Fruit fly (Drosophila melanogaster): ENCODE results near the gene Ugt37E1.

The Ugt37E1 gene

DNA sequence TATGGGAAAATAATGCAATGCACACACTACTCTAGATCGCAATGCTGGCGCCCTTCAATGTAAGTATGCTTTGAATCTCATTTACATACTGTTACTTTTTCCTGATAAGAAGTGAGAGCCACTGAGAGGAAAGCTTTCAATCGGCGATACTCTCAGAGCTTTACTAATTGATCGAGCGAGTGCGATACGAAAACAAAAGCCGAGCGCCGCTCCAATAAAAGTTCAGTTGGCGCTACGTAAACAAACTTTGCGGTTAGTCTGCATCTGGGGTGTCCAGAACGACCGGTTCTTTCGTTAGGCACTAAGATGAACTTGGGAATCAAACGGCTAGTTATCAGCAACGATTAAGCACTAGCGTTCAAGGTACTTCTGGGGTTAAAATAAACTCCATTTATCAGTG, 5.0 kb upstream of the Ugt37E1 start, which contains the start of gene CG17928:
Gene CG17928 (plus strand): TSS at position 224 of the 400 bp plus-strand sequence.
- no peak for TF ChIP-seq EcR (GFP tag; optimal IDR thresholded peaks at IDR 0.05)
- TF ChIP-seq CG8301 (tag; optimal IDR thresholded peaks at IDR 0.05), result no peak
- peak; percentile 63; the same call in 2 of the 3 replicates for TF ChIP-seq CG4496 (GFP tag; IDR thresholded peaks at IDR 0.05)
- TF ChIP-seq CG9948 (tag; optimal IDR thresholded peaks at IDR 0.05), result no peak

- TF ChIP-seq EcR (GFP tag; optimal IDR thresholded peaks at IDR 0.05) (no peak), Pif1A (GFP tag; optimal IDR thresholded peaks at IDR 0.05) (no peak), CG13204 (GFP tag; optimal IDR thresholded peaks at IDR 0.05) (no peak), CG4496 (GFP tag; IDR thresholded peaks at IDR 0.05) (no peak), CG10348 (GFP tag; IDR thresholded peaks at IDR 0.05) (no peak), Ets98B (GFP tag; IDR thresholded peaks at IDR 0.05) (no peak), gl (tag; optimal IDR thresholded peaks at IDR 0.05) (no peak), rn (GFP tag; IDR thresholded peaks at IDR 0.05) (no peak), CG15710 (tag; optimal IDR thresholded peaks at IDR 0.05) (no peak), CG14655 (GFP tag; optimal IDR thresholded peaks at IDR 0.05) (no peak), Pif1B (GFP tag; optimal IDR thresholded peaks at IDR 0.05) (no peak)
Observed at dm6 chr2L:16793970-16794369, 2.4 kb upstream of the Ugt37E1 start, which contains the start of gene Ugt37C2. Gene Ugt37C2 (plus strand): TSS chr2L:16794211.

dm6 chr2L:16798705-16799104, 2.3 kb downstream of the Ugt37E1 start, which contains the start of gene Ugt37D1:
Gene Ugt37D1 (plus strand): TSS chr2L:16799025.
- TF ChIP-seq EcR (GFP tag; optimal IDR thresholded peaks at IDR 0.05) (no peak), CG8301 (tag; optimal IDR thresholded peaks at IDR 0.05) (no peak), Pif1B (GFP tag; optimal IDR thresholded peaks at IDR 0.05) (no peak), Pif1A (GFP tag; optimal IDR thresholded peaks at IDR 0.05) (no peak), CG34367 (tag; optimal IDR thresholded peaks at IDR 0.05) (no peak), Ets98B (GFP tag; IDR thresholded peaks at IDR 0.05) (no peak), fd96Ca (GFP tag; IDR thresholded peaks at IDR 0.05) (0 out of 3 replicates have a peak, but pooled peaks have one; percentile 34), Snoo (tag; optimal IDR thresholded peaks at IDR 0.05) (no peak), CG32121 (GFP tag; IDR thresholded peaks at IDR 0.05) (0 out of 2 replicates have a peak, but pooled peaks have one; percentile 23), CG12605 (GFP tag; IDR thresholded peaks at IDR 0.05) (no peak), D1 (tag; optimal IDR thresholded peaks at IDR 0.05) (no peak), CG14655 (GFP tag; optimal IDR thresholded peaks at IDR 0.05) (no peak), CG13204 (GFP tag; optimal IDR thresholded peaks at IDR 0.05) (no peak), CG9948 (tag; optimal IDR thresholded peaks at IDR 0.05) (no peak), CG17806 (tag; optimal IDR thresholded peaks at IDR 0.05) (no peak)

DNA sequence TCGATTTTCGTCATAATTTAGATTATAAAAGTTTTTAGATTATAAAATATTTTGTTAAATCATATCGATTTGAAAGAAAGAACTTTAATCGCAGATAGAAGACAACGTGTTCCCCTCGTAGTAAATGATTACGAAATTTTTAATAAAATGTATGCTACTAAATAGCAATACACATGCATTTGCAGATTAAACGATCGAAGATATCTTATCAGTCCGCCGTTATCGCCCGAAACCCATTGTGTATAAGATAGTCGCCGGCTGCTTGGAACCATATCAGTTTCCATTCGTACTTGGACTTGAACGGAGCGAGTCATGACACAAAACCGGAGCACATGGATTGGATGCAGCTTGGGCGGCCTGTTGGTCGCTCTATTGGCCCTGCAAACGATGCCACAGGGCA, 3.1 kb downstream of the Ugt37E1 start:
- no peak for TF ChIP-seq CG15710 (tag; optimal IDR thresholded peaks at IDR 0.05)
- no peak for TF ChIP-seq CG9948 (tag; optimal IDR thresholded peaks at IDR 0.05)
- no peak for TF ChIP-seq CG17806 (tag; optimal IDR thresholded peaks at IDR 0.05)
- TF ChIP-seq Pif1A (GFP tag; optimal IDR thresholded peaks at IDR 0.05), result no peak
- no peak for TF ChIP-seq fd96Ca (GFP tag; IDR thresholded peaks at IDR 0.05)
- no peak for TF ChIP-seq CG13204 (GFP tag; optimal IDR thresholded peaks at IDR 0.05)
- TF ChIP-seq CG4496 (GFP tag; IDR thresholded peaks at IDR 0.05), result no peak
- no peak for TF ChIP-seq Ets98B (GFP tag; IDR thresholded peaks at IDR 0.05)
- no peak for TF ChIP-seq Snoo (tag; optimal IDR thresholded peaks at IDR 0.05)
- TF ChIP-seq EcR (GFP tag; optimal IDR thresholded peaks at IDR 0.05), result no peak
- TF ChIP-seq D1 (tag; optimal IDR thresholded peaks at IDR 0.05), result no peak
- no peak for TF ChIP-seq gl (tag; optimal IDR thresholded peaks at IDR 0.05)

dm6 chr2L:16801578-16802152, 5.3 kb downstream of the Ugt37E1 start:
- TF ChIP-seq CG12605 (GFP tag; IDR thresholded peaks at IDR 0.05), result no peak
- TF ChIP-seq CG8159 (tag; optimal IDR thresholded peaks at IDR 0.05), result no peak
- no peak for TF ChIP-seq Pif1A (GFP tag; optimal IDR thresholded peaks at IDR 0.05)
- TF ChIP-seq Ets98B (GFP tag; IDR thresholded peaks at IDR 0.05), result no peak
- no peak for TF ChIP-seq CG8301 (tag; optimal IDR thresholded peaks at IDR 0.05)
- no peak for TF ChIP-seq CG34367 (tag; optimal IDR thresholded peaks at IDR 0.05)
- no peak for TF ChIP-seq CG13204 (GFP tag; optimal IDR thresholded peaks at IDR 0.05)
- TF ChIP-seq CG32121 (GFP tag; IDR thresholded peaks at IDR 0.05), result no peak
- no peak for TF ChIP-seq gl (tag; optimal IDR thresholded peaks at IDR 0.05)

DNA sequence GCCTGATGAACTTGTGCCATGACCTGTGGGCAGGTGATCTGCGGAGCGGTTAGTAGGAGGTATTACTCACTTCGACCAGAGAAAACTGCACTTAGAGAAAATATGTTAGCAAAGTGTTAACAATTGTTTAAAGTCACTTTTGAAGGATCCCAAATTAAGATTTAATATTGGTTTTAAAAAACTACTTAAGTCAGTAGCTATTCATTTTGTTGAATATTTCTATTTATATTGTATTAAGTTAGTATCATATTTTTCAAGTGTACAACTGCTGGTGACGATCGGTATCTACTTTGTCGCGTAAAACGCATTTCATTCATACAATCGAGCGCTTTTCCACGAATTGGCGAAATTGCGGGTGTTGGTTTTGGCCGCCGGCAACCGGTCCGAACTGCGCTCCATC, 7.2 kb downstream of the Ugt37E1 start:
- TF ChIP-seq Snoo (tag; optimal IDR thresholded peaks at IDR 0.05) (no peak), CG10348 (GFP tag; IDR thresholded peaks at IDR 0.05) (no peak), CG9948 (tag; optimal IDR thresholded peaks at IDR 0.05) (peak; percentile 4), CG17806 (tag; optimal IDR thresholded peaks at IDR 0.05) (no peak), Pif1A (GFP tag; optimal IDR thresholded peaks at IDR 0.05) (peak; percentile 7), CG12605 (GFP tag; IDR thresholded peaks at IDR 0.05) (peak; percentile 21; the same call in 1 of the 2 replicates), gl (tag; optimal IDR thresholded peaks at IDR 0.05) (no peak), CG8301 (tag; optimal IDR thresholded peaks at IDR 0.05) (peak; percentile 15), CG34367 (tag; optimal IDR thresholded peaks at IDR 0.05) (no peak), CG4496 (GFP tag; IDR thresholded peaks at IDR 0.05) (0 out of 3 replicates have a peak, but pooled peaks have one; percentile 48), D1 (tag; optimal IDR thresholded peaks at IDR 0.05) (no peak), CG14655 (GFP tag; optimal IDR thresholded peaks at IDR 0.05) (no peak), Ets98B (GFP tag; IDR thresholded peaks at IDR 0.05) (peak; percentile 34), CG32121 (GFP tag; IDR thresholded peaks at IDR 0.05) (no peak; the same call in 1 of the 2 replicates), rn (GFP tag; IDR thresholded peaks at IDR 0.05) (no peak), Pif1B (GFP tag; optimal IDR thresholded peaks at IDR 0.05) (no peak), CG13204 (GFP tag; optimal IDR thresholded peaks at IDR 0.05) (no peak)
